Worm (Caenorhabditis elegans) whole organism, early embryonic: ENCODE measurements around the gene Y22D7AL.11.

Experiments
- B0310.2 ChIP-seq: sonication (generic microtip); optimal IDR thresholded peaks from 2 replicates; lab custom pipeline; 2016; ENCODE audit warnings: mild to moderate bottlenecking, missing genetic modification characterization, missing compliant biosample characterization
- aly-1 ChIP-seq: sonication (generic microtip); optimal IDR thresholded peaks from 2 replicates; lab custom pipeline; 2016; ENCODE audit warnings: missing genetic modification characterization, missing compliant biosample characterization
- ama-1 ChIP-seq: fragments of 150-350 bp; optimal IDR thresholded peaks from 2 replicates; lab custom pipeline; 2014
- flt-1 ChIP-seq: fragments of 200-800 bp; sonication (Bioruptor generic); IDR thresholded peaks from 2 replicates; pipeline ENCODE4 v1.3.6; 2022; ENCODE audit warnings: missing genetic modification characterization, missing compliant biosample characterization
- hnd-1 ChIP-seq: sonication (generic microtip); optimal IDR thresholded peaks from 2 replicates; lab custom pipeline; 2016; ENCODE audit warnings: missing genetic modification characterization, missing compliant biosample characterization
- scrt-1 ChIP-seq: fragments of 200-800 bp; sonication (Bioruptor generic); IDR thresholded peaks from 2 replicates; pipeline ENCODE4 v1.3.6; 2022; ENCODE audit warnings: missing genetic modification characterization, missing compliant biosample characterization
- tbx-37 ChIP-seq: fragments of 200-800 bp; sonication (Bioruptor generic); conservative IDR thresholded peaks from 2 replicates; pipeline ENCODE4 v1.3.6; 2022; ENCODE audit warnings: missing genetic modification reagents, missing genetic modification characterization, missing compliant biosample characterization
- tra-4 ChIP-seq: sonication (generic microtip); optimal IDR thresholded peaks from 2 replicates; lab custom pipeline; 2017; ENCODE audit warnings: missing genetic modification characterization, missing compliant biosample characterization

DNA sequence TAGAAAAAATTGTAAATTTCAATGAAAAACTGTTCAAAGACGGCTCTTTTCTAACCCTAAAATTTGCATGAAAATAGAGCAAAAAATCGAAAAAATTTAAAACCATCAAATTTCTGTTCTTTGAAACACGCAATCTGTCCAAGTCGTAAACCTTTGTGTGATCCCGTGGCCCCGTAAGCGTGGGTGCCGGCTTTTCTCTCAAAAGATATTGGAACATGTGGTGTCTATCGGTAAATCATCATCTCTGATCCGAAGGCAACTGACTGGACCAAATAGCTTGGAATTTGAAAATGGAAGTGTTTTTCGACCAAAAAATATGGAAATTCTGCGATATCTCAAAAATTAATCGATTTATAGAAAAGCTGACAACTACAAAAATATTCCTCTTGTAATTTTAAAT, 44.5 kb upstream of the Y22D7AL.11 start:
- TF ChIP-seq B0310.2: no peak
- TF ChIP-seq ama-1 (lab: Kevin White, UChicago): no peak
- TF ChIP-seq aly-1 (tag; lab: Kevin White, UChicago): no peak
- TF ChIP-seq flt-1: no peak
- TF ChIP-seq hnd-1 (tag; lab: Kevin White, UChicago): no peak
- no peak for TF ChIP-seq tbx-37 (GFP tag; lab: Robert Waterston, UW)
- no peak for TF ChIP-seq scrt-1 (GFP tag; lab: Robert Waterston, UW)
- no peak for TF ChIP-seq tra-4 (tag; lab: Kevin White, UChicago)
